Worm (Caenorhabditis elegans) whole organism, midembryonic: Measurements from ENCODE around the gene C25E10.16.

Experiments used
- T22C8.4 ChIP-seq: fragments of 200-800 bp; sonication (Bioruptor generic); IDR thresholded peaks from 2 replicates; pipeline ENCODE4 v1.3.6; 2022; ENCODE audit warnings: missing genetic modification characterization, missing compliant biosample characterization
- flt-1 ChIP-seq: fragments of 200-800 bp; sonication (Bioruptor generic); IDR thresholded peaks from 2 replicates; pipeline ENCODE4 v1.3.6; 2022; ENCODE audit warnings: missing genetic modification characterization, missing compliant biosample characterization
- klf-2 ChIP-seq: fragments of 200-800 bp; sonication (Bioruptor generic); conservative IDR thresholded peaks from 2 replicates; pipeline ENCODE4 v1.3.6; 2022; ENCODE audit warnings: missing genetic modification reagents, missing genetic modification characterization, missing compliant biosample characterization
- med-1 ChIP-seq: sonication (generic microtip); optimal IDR thresholded peaks from 2 replicates; lab custom pipeline; 2017; ENCODE audit warnings: missing genetic modification characterization, mild to moderate bottlenecking, missing compliant biosample characterization, antibody characterized with exemption, missing genetic modification reagents; ENCODE audit not compliant: insufficient read depth
- ref-1 ChIP-seq: fragments of 200-800 bp; sonication (Bioruptor generic); conservative IDR thresholded peaks from 2 replicates; pipeline ENCODE4 v1.3.6; 2022; ENCODE audit warnings: missing genetic modification reagents, missing genetic modification characterization, missing compliant biosample characterization
- tab-1 ChIP-seq: fragments of 200-800 bp; sonication (Bioruptor generic); IDR thresholded peaks from 2 replicates; pipeline ENCODE4 v1.3.6; 2022; ENCODE audit warnings: missing genetic modification characterization, missing compliant biosample characterization
- ztf-23 ChIP-seq: fragments of 200-800 bp; sonication (Bioruptor generic); IDR thresholded peaks from 2 replicates; pipeline ENCODE4 v1.3.6; 2022; ENCODE audit warnings: missing genetic modification reagents, missing genetic modification characterization, missing compliant biosample characterization
- ztf-29 ChIP-seq: fragments of 200-800 bp; sonication (Bioruptor generic); IDR thresholded peaks from 2 replicates; pipeline ENCODE4 v1.3.6; 2022; ENCODE audit warnings: missing genetic modification reagents, missing genetic modification characterization, missing compliant biosample characterization

ce11 chrV:9065001-9065400, 5.6 kb upstream of the C25E10.16 start:
- TF ChIP-seq klf-2 (GFP tag; lab: Robert Waterston, UW): no peak
- no peak for TF ChIP-seq med-1
- TF ChIP-seq ref-1: no peak
- TF ChIP-seq flt-1 (GFP tag; lab: Robert Waterston, UW): no peak
- TF ChIP-seq T22C8.4 (GFP tag; lab: Robert Waterston, UW): no peak
- TF ChIP-seq tab-1 (GFP tag; lab: Robert Waterston, UW): no peak
- TF ChIP-seq ztf-23 (GFP tag; lab: Robert Waterston, UW): no peak
- TF ChIP-seq ztf-29 (GFP tag; lab: Robert Waterston, UW): no peak
